Worm (Caenorhabditis elegans) whole organism, young adult: ENCODE data around the gene col-3.

ENCODE experiments used
- B0019.2 ChIP-seq: fragments of 200-800 bp; sonication (Bioruptor generic); conservative IDR thresholded peaks from 2 replicates; pipeline ENCODE4 v1.3.6; 2022; ENCODE audit warnings: missing genetic modification reagents, missing genetic modification characterization, missing compliant biosample characterization
- B0035.1 ChIP-seq: sonication (generic microtip); optimal IDR thresholded peaks from 2 replicates; lab custom pipeline; 2016; ENCODE audit warnings: missing genetic modification characterization, mild to moderate bottlenecking, missing compliant biosample characterization, missing genotype, missing genetic modification reagents
- F33H1.4 ChIP-seq: fragments of 200-800 bp; sonication (Bioruptor generic); IDR thresholded peaks from 2 replicates; pipeline ENCODE4 v1.3.6; 2022; ENCODE audit warnings: missing genetic modification reagents, missing genetic modification characterization, missing compliant biosample characterization
- F49E8.2 ChIP-seq: sonication (generic microtip); optimal IDR thresholded peaks from 3 replicates; lab custom pipeline; 2017; ENCODE audit warnings: missing genetic modification characterization, mild to moderate bottlenecking, missing compliant biosample characterization, antibody characterized with exemption, moderate library complexity; ENCODE audit not compliant: insufficient read depth
- akir-1 ChIP-seq: fragments of 200-800 bp; sonication (Bioruptor generic); optimal IDR thresholded peaks from 2 replicates; lab custom pipeline; 2018; ENCODE audit warnings: mild to moderate bottlenecking, missing genetic modification characterization, moderate library complexity, missing compliant biosample characterization
- ama-1 ChIP-seq, 3 experiments: fragments of 150-350 bp in 1 of 3; sonication (generic microtip) in 2 of 3; optimal IDR thresholded peaks; 2 replicates each; lab custom pipeline; 2014 to 2018; ENCODE audit warnings: missing biosample characterization in 2 of 3, missing genetic modification characterization in 2 of 3, missing genetic modification reagents in 2 of 3
- let-607 ChIP-seq, 2 experiments: fragments of 200-800 bp in 1 of 2; sonication (Bioruptor generic) in 1 of 2; sonication (generic microtip) in 1 of 2; optimal IDR thresholded peaks; 2 replicates each; lab custom pipeline; 2016 to 2018; ENCODE audit warnings: mild to moderate bottlenecking in 2 of 2, missing compliant biosample characterization in 2 of 2, missing genetic modification characterization in 2 of 2, moderate library complexity in 2 of 2, missing genotype in 1 of 2
- lsy-27 ChIP-seq: sonication (generic microtip); optimal IDR thresholded peaks from 2 replicates; lab custom pipeline; 2017; ENCODE audit warnings: missing genetic modification characterization, mild to moderate bottlenecking, missing compliant biosample characterization, antibody characterized with exemption, missing genotype, borderline replicate concordance; ENCODE audit not compliant: insufficient read depth
- rpc-1 ChIP-seq, 2 experiments: fragments of 150-350 bp in 1 of 2; sonication (generic microtip) in 1 of 2; optimal IDR thresholded peaks; 2 replicates each; lab custom pipeline; 2014 to 2018; ENCODE audit warnings: missing biosample characterization in 1 of 2, missing genetic modification characterization in 1 of 2, missing genetic modification reagents in 1 of 2, missing genotype in 1 of 2
- ztf-26 ChIP-seq: sonication (generic microtip); optimal IDR thresholded peaks from 2 replicates; lab custom pipeline; 2017; ENCODE audit warnings: missing genetic modification characterization, missing compliant biosample characterization

Gene col-3

DNA sequence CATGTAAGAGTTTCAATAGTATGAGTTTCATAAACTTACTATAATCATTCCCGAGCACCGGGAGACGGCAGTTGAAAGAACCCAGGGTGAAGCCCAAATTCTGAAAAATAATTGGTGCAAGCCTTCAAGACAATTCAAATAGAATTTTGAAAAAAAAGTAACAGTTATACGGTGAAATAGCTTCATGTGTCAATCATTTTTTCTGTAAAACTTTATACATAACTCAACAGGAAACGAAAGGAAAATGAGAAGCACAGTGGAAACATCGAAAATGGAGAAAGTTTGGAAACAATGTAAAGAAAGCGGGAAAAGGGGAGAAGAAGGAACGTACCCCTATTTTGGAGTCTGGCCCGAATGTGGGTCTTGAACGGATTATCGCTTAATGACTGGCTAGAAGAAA lies 48.4 kb downstream of the col-3 start, which contains the start of gene C09G9.3:
TSS of gene C09G9.3 (minus strand) at position 101 of the 400 bp plus-strand sequence.
- TF ChIP-seq akir-1 (GFP tag; lab: Kevin White, UChicago) (no peak), ztf-26 (tag; lab: Kevin White, UChicago) (no peak), F49E8.2 (no peak), lsy-27 (tag; lab: Kevin White, UChicago) (no peak), F33H1.4 (no peak), ama-1 (optimal IDR thresholded peaks at IDR 0.05; lab: Kevin White, UChicago) (no peak), ama-1 (GFP tag; optimal IDR thresholded peaks at IDR 0.05; lab: Kevin White, UChicago) (no peak), B0035.1 (no peak)
- TF ChIP-seq, all 124 proteins: peak for 0

DNA sequence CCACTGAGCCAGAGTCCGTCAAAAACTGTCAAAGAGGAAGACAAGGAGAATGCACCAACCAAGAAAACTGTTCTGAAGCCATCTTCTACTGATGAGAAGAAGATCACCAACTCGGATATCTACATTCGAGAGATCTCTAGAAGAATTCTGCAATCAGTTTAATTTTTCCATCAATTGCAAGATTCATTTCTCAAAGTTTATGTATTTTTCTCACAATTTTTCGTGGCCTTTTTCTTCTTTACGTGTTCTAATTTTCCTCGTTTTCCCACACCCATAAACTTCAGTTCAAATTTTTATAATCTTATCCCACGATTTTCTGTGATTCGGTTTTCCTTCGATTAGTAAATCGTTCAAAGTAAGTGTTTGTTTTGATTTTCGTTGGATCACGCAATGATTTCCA lies 49.3 kb downstream of the col-3 start, which contains the start of gene hdl-2:
TSS of gene hdl-2 (plus strand) at position 301 of the 400 bp plus-strand sequence.
- no peak for TF ChIP-seq rpc-1 (optimal IDR thresholded peaks at IDR 0.05; lab: Kevin White, UChicago)
- TF ChIP-seq rpc-1 (tag; optimal IDR thresholded peaks at IDR 0.05; lab: Kevin White, UChicago), result no peak
- TF ChIP-seq let-607 (tag; optimal IDR thresholded peaks at IDR 0.05; lab: Kevin White, UChicago), result no peak
- TF ChIP-seq B0019.2 (GFP tag; lab: Robert Waterston, UW), result no peak
- TF ChIP-seq, all 124 proteins: peak for 0
